Worm (Caenorhabditis elegans) whole organism, early embryonic: ENCODE results near the gene msrp-4.

Experiments
- ama-1 ChIP-seq: fragments of 150-350 bp; optimal IDR thresholded peaks from 2 replicates; lab custom pipeline; 2014
- ceh-13 ChIP-seq: fragments of 200-800 bp; sonication (Bioruptor generic); optimal IDR thresholded peaks from 2 replicates; lab custom pipeline; 2018; ENCODE audit warnings: mild to moderate bottlenecking, missing genetic modification characterization, missing compliant biosample characterization
- ceh-36 ChIP-seq: sonication (generic microtip); optimal IDR thresholded peaks from 2 replicates; lab custom pipeline; 2016; ENCODE audit warnings: missing genetic modification characterization, inconsistent platforms, missing compliant biosample characterization
- flt-1 ChIP-seq: fragments of 200-800 bp; sonication (Bioruptor generic); IDR thresholded peaks from 2 replicates; pipeline ENCODE4 v1.3.6; 2022; ENCODE audit warnings: missing genetic modification characterization, missing compliant biosample characterization
- scrt-1 ChIP-seq: fragments of 200-800 bp; sonication (Bioruptor generic); IDR thresholded peaks from 2 replicates; pipeline ENCODE4 v1.3.6; 2022; ENCODE audit warnings: missing genetic modification characterization, missing compliant biosample characterization

- no peak for TF ChIP-seq ama-1
- no peak for TF ChIP-seq flt-1 (GFP tag; lab: Robert Waterston, UW)
- no peak for TF ChIP-seq ceh-13
- TF ChIP-seq ceh-36: no peak
- TF ChIP-seq scrt-1 (GFP tag; lab: Robert Waterston, UW): no peak
Measured at ce11 chrII:812917-813316, 9.7 kb downstream of the msrp-4 start, which contains the start of gene F46F5.5.
